Fruit fly (Drosophila melanogaster) whole organism, embryonic: ENCODE results near the gene CG4278.

Experiments used
- CG10147 ChIP-seq: fragments of 200-800 bp; sonication (Bioruptor generic); optimal IDR thresholded peaks from 2 replicates; lab custom pipeline; 2019; ENCODE audit warnings: missing biosample characterization, mild to moderate bottlenecking, missing genetic modification characterization, moderate library complexity
- CG1024 ChIP-seq: fragments of 200-800 bp; sonication (Bioruptor generic); IDR thresholded peaks from 2 replicates; pipeline ENCODE4 v1.3.6; 2022; ENCODE audit warnings: missing biosample characterization, missing genetic modification characterization
- CG10321 ChIP-seq: fragments of 200-800 bp; sonication (Bioruptor generic); IDR thresholded peaks from 2 replicates; pipeline ENCODE4 v1.3.6; 2022; ENCODE audit warnings: missing biosample characterization, missing genetic modification characterization
- CG10462 ChIP-seq: fragments of 200-800 bp; sonication (Bioruptor generic); optimal IDR thresholded peaks from 2 replicates; lab custom pipeline; 2016; ENCODE audit warnings: missing biosample characterization, missing genetic modification characterization
- CG10654 ChIP-seq: fragments of 200-800 bp; sonication (Bioruptor generic); optimal IDR thresholded peaks from 2 replicates; lab custom pipeline; 2016; ENCODE audit warnings: missing biosample characterization, missing genetic modification characterization
- CG10979 ChIP-seq: fragments of 200-800 bp; sonication (Bioruptor generic); optimal IDR thresholded peaks from 2 replicates; lab custom pipeline; 2018; ENCODE audit warnings: missing biosample characterization, mild to moderate bottlenecking, missing genetic modification characterization, moderate library complexity
- CG11085 ChIP-seq: fragments of 200-800 bp; sonication (Bioruptor generic); IDR thresholded peaks from 2 replicates; pipeline ENCODE4 v1.3.6; 2022; ENCODE audit warnings: missing biosample characterization, missing genetic modification characterization
- CG12155 ChIP-seq: fragments of 200-800 bp; sonication (Bioruptor generic); optimal IDR thresholded peaks from 3 replicates; lab custom pipeline; 2016; ENCODE audit warnings: missing biosample characterization, missing genetic modification characterization
- CG12942 ChIP-seq: fragments of 200-800 bp; sonication (Bioruptor generic); optimal IDR thresholded peaks from 3 replicates; lab custom pipeline; 2016; ENCODE audit warnings: missing biosample characterization, missing genetic modification characterization
- CG13775 ChIP-seq: fragments of 200-800 bp; sonication (Bioruptor generic); optimal IDR thresholded peaks from 3 replicates; lab custom pipeline; 2017; ENCODE audit warnings: missing biosample characterization, mild to moderate bottlenecking, missing genetic modification characterization
- CG17186 ChIP-seq: fragments of 200-800 bp; sonication (Bioruptor generic); optimal IDR thresholded peaks from 3 replicates; lab custom pipeline; 2017; ENCODE audit warnings: missing biosample characterization, missing genetic modification reagents, missing genetic modification characterization
- CG32532 ChIP-seq: fragments of 200-800 bp; sonication (Bioruptor generic); IDR thresholded peaks from 2 replicates; pipeline ENCODE4 v1.3.6; 2022; ENCODE audit warnings: missing biosample characterization, missing genetic modification characterization
- CG3281 ChIP-seq: fragments of 200-800 bp; sonication (Bioruptor generic); optimal IDR thresholded peaks from 3 replicates; lab custom pipeline; 2017; ENCODE audit warnings: missing biosample characterization, mild to moderate bottlenecking, missing genetic modification characterization
- CG33213 ChIP-seq: fragments of 200-800 bp; sonication (Bioruptor generic); optimal IDR thresholded peaks from 3 replicates; lab custom pipeline; 2016; ENCODE audit warnings: missing biosample characterization, missing genetic modification characterization
- CG34422 ChIP-seq: fragments of 200-800 bp; sonication (Bioruptor generic); IDR thresholded peaks from 3 replicates; pipeline ENCODE4 v1.3.6; 2022; ENCODE audit warnings: missing biosample characterization, missing genetic modification characterization
- CG5953 ChIP-seq: fragments of 200-800 bp; sonication (Bioruptor generic); IDR thresholded peaks from 2 replicates; pipeline ENCODE4 v1.3.6; 2022; ENCODE audit warnings: missing biosample characterization, missing genetic modification characterization
- CG6254 ChIP-seq: fragments of 200-800 bp; sonication (Bioruptor generic); optimal IDR thresholded peaks from 3 replicates; lab custom pipeline; 2017; ENCODE audit warnings: mild to moderate bottlenecking, missing biosample characterization, missing genetic modification reagents, missing genetic modification characterization
- CG6813 ChIP-seq: fragments of 200-800 bp; sonication (Bioruptor generic); optimal IDR thresholded peaks from 2 replicates; lab custom pipeline; 2017; ENCODE audit warnings: missing biosample characterization, missing genetic modification characterization, mild to moderate bottlenecking, moderate library complexity, missing genetic modification reagents
- CG7357 ChIP-seq: fragments of 200-800 bp; sonication (Bioruptor generic); IDR thresholded peaks from 3 replicates; pipeline ENCODE4 v1.3.6; 2022; ENCODE audit warnings: missing biosample characterization, missing genetic modification characterization
- CG8089 ChIP-seq: fragments of 200-800 bp; sonication (Bioruptor generic); optimal IDR thresholded peaks from 3 replicates; lab custom pipeline; 2016; ENCODE audit warnings: missing biosample characterization, missing genetic modification characterization
- CG9437 ChIP-seq: fragments of 200-800 bp; sonication (Bioruptor generic); optimal IDR thresholded peaks from 2 replicates; lab custom pipeline; 2018; ENCODE audit warnings: missing biosample characterization, mild to moderate bottlenecking, missing genetic modification characterization
- CrebB ChIP-seq: fragments of 200-800 bp; sonication (Bioruptor generic); optimal IDR thresholded peaks from 3 replicates; lab custom pipeline; 2018; ENCODE audit warnings: missing biosample characterization, mild to moderate bottlenecking, missing genetic modification characterization
- Dip3 ChIP-seq: fragments of 200-800 bp; sonication (Bioruptor generic); optimal IDR thresholded peaks from 3 replicates; lab custom pipeline; 2016; ENCODE audit warnings: missing biosample characterization, missing genetic modification characterization
- Dp ChIP-seq: fragments of 200-800 bp; sonication (Bioruptor generic); optimal IDR thresholded peaks from 2 replicates; lab custom pipeline; 2018; ENCODE audit warnings: missing biosample characterization, mild to moderate bottlenecking, missing genetic modification characterization, moderate library complexity
- E2f2 ChIP-seq: fragments of 200-800 bp; sonication (Bioruptor generic); IDR thresholded peaks from 2 replicates; pipeline ENCODE4 v1.3.6; 2022; ENCODE audit warnings: missing biosample characterization, missing genetic modification characterization
- ERR ChIP-seq: fragments of 200-800 bp; sonication (Bioruptor generic); optimal IDR thresholded peaks from 2 replicates; lab custom pipeline; 2016; ENCODE audit warnings: missing biosample characterization, missing genetic modification characterization
- Fer1 ChIP-seq: fragments of 200-800 bp; sonication (Bioruptor generic); optimal IDR thresholded peaks from 2 replicates; lab custom pipeline; 2017; ENCODE audit warnings: missing biosample characterization, mild to moderate bottlenecking, missing genetic modification characterization
- Lim3 ChIP-seq: fragments of 200-800 bp; sonication (Bioruptor generic); IDR thresholded peaks from 2 replicates; pipeline ENCODE4 v1.3.6; 2022; ENCODE audit warnings: missing biosample characterization, missing genetic modification characterization
- Meics ChIP-seq: fragments of 200-800 bp; sonication (Bioruptor generic); optimal IDR thresholded peaks from 2 replicates; lab custom pipeline; 2017; ENCODE audit warnings: missing biosample characterization, mild to moderate bottlenecking, missing genetic modification characterization
- Nf-YB ChIP-seq: fragments of 200-800 bp; sonication (Bioruptor generic); optimal IDR thresholded peaks from 3 replicates; lab custom pipeline; 2019; ENCODE audit warnings: missing biosample characterization, mild to moderate bottlenecking, missing genetic modification characterization, moderate library complexity
- Pdp1 ChIP-seq, 2 experiments: fragments of 200-800 bp; sonication (Bioruptor generic); optimal IDR thresholded peaks; 3 replicates each; lab custom pipeline; 2016; ENCODE audit warnings: missing biosample characterization in 2 of 2, missing genetic modification characterization in 2 of 2, mild to moderate bottlenecking in 1 of 2, moderate library complexity in 1 of 2
- Usf ChIP-seq: fragments of 200-800 bp; sonication (Bioruptor generic); optimal IDR thresholded peaks from 2 replicates; lab custom pipeline; 2017; ENCODE audit warnings: missing genotype, missing biosample characterization, missing genetic modification characterization
- caup ChIP-seq: fragments of 200-800 bp; sonication (Bioruptor generic); optimal IDR thresholded peaks from 3 replicates; lab custom pipeline; 2017; ENCODE audit warnings: missing biosample characterization, mild to moderate bottlenecking, missing genetic modification characterization, moderate library complexity; ENCODE audit not compliant: severe bottlenecking
- cg ChIP-seq: fragments of 200-800 bp; sonication (Bioruptor generic); optimal IDR thresholded peaks from 3 replicates; lab custom pipeline; 2019; ENCODE audit warnings: missing biosample characterization, mild to moderate bottlenecking, missing genetic modification characterization, moderate library complexity
- danr ChIP-seq: fragments of 200-800 bp; sonication (Bioruptor generic); IDR thresholded peaks from 2 replicates; pipeline ENCODE4 v1.3.6; 2022; ENCODE audit warnings: missing biosample characterization, missing genetic modification characterization
- dimm ChIP-seq: fragments of 200-800 bp; sonication (Bioruptor generic); IDR thresholded peaks from 2 replicates; pipeline ENCODE4 v1.3.6; 2022; ENCODE audit warnings: missing biosample characterization, missing genetic modification characterization
- eyg ChIP-seq: fragments of 200-800 bp; sonication (Bioruptor generic); optimal IDR thresholded peaks from 3 replicates; lab custom pipeline; 2016; ENCODE audit warnings: missing biosample characterization, missing genetic modification characterization
- fd102C ChIP-seq: fragments of 200-800 bp; sonication (Bioruptor generic); optimal IDR thresholded peaks from 2 replicates; lab custom pipeline; 2018; ENCODE audit warnings: missing biosample characterization, mild to moderate bottlenecking, missing genetic modification characterization, moderate library complexity
- gfzf ChIP-seq: fragments of 200-800 bp; sonication (Bioruptor generic); optimal IDR thresholded peaks from 2 replicates; lab custom pipeline; 2016; ENCODE audit warnings: missing biosample characterization, mild to moderate bottlenecking, missing genetic modification characterization, moderate library complexity
- hth ChIP-seq: fragments of >200 bp; optimal IDR thresholded peaks from 2 replicates; lab custom pipeline; 2017; ENCODE audit warnings: inconsistent platforms
- klu ChIP-seq: fragments of 200-800 bp; sonication (Bioruptor generic); IDR thresholded peaks from 2 replicates; pipeline ENCODE4 v1.3.6; 2022; ENCODE audit warnings: missing biosample characterization, missing genetic modification characterization
- lmd ChIP-seq: fragments of 200-800 bp; sonication (Bioruptor generic); IDR thresholded peaks from 2 replicates; pipeline ENCODE4 v1.3.6; 2022; ENCODE audit warnings: missing biosample characterization, missing genetic modification characterization
- odd ChIP-seq: fragments of 200-800 bp; sonication (Bioruptor generic); optimal IDR thresholded peaks from 2 replicates; lab custom pipeline; 2017; ENCODE audit warnings: missing biosample characterization, mild to moderate bottlenecking, missing genetic modification characterization
- pho ChIP-seq: fragments of 200-800 bp; sonication (Bioruptor generic); optimal IDR thresholded peaks from 2 replicates; lab custom pipeline; 2016; ENCODE audit warnings: missing biosample characterization, missing genetic modification characterization
- pita ChIP-seq: fragments of 200-800 bp; sonication (Bioruptor generic); optimal IDR thresholded peaks from 2 replicates; lab custom pipeline; 2017; ENCODE audit warnings: missing biosample characterization, mild to moderate bottlenecking, missing genetic modification characterization
- pzg ChIP-seq: fragments of 200-800 bp; sonication (Bioruptor generic); optimal IDR thresholded peaks from 3 replicates; lab custom pipeline; 2018; ENCODE audit warnings: missing biosample characterization, mild to moderate bottlenecking, missing genetic modification characterization, moderate library complexity
- repo ChIP-seq: fragments of 200-800 bp; sonication (Bioruptor generic); optimal IDR thresholded peaks from 2 replicates; lab custom pipeline; 2016; ENCODE audit warnings: missing biosample characterization, missing genetic modification characterization
- stc ChIP-seq: fragments of 200-800 bp; sonication (Bioruptor generic); IDR thresholded peaks from 2 replicates; pipeline ENCODE4 v1.3.6; 2022; ENCODE audit warnings: missing biosample characterization, missing genetic modification characterization
- stwl ChIP-seq: fragments of 200-800 bp; sonication (Bioruptor generic); optimal IDR thresholded peaks from 3 replicates; lab custom pipeline; 2018; ENCODE audit warnings: missing biosample characterization, mild to moderate bottlenecking, missing genetic modification characterization, moderate library complexity
- yki ChIP-seq: fragments of >200 bp; optimal IDR thresholded peaks from 3 replicates; lab custom pipeline; 2018
- z ChIP-seq: fragments of 200-800 bp; sonication (Bioruptor generic); IDR thresholded peaks from 3 replicates; pipeline ENCODE4 v1.3.6; 2022; ENCODE audit warnings: missing biosample characterization, missing genetic modification characterization

CG4278 gene

DNA sequence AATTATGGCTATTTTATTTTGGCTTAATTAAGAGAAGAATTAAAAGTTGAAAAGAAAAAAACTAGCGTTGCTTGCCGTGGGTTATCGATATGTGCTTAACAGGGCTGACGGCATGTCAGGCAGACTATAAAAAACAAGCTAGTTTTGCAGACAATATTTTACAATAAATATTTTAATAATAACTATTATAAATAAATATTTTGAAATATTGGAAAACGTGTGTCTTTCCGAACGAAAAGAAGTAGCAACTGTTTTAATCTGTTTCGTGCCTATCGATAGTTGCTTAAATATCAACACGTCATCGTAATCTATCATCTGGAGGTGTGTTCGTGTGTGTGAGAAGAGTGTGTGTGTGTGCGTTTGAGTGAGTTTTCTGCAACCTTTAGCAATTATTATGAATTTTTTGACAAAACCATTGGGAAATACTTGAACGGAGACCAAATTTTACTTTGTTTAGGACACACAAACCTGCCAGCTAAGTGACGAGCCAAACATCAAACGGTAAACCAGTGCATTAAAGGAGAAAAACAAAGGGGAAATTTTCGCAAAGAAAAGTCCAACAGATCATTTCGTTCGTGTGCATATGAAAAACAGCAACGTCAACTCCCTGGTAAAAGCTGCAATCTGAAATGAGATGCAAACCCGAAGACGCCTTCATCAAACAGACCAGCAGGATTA is 19.7 kb upstream of the CG4278 start, which contains the start of the genes CG5861 and Syx5 (continued):
- TF ChIP-seq CG6813 (GFP tag; lab: Kevin White, UChicago) = no peak
- TF ChIP-seq Usf (GFP tag; lab: Kevin White, UChicago) = no peak
- TF ChIP-seq CG9437 (GFP tag; lab: Kevin White, UChicago) = peak; percentile 7
- TF ChIP-seq CG32532 (GFP tag; lab: Robert Waterston, UW) = peak; percentile 78; the same call in 1 of the 2 replicates
- no peak for TF ChIP-seq repo
- TF ChIP-seq CG10462 (GFP tag; lab: Kevin White, UChicago) = no peak
- TF ChIP-seq ERR (GFP tag; lab: Kevin White, UChicago) = no peak
- no peak for TF ChIP-seq yki (lab: Kevin White, UChicago)
- no peak for TF ChIP-seq CG33213
- TF ChIP-seq CG10321 (GFP tag; lab: Robert Waterston, UW) = no peak
- TF ChIP-seq CG10147 (GFP tag; lab: Kevin White, UChicago) = peak; percentile 80
- TF ChIP-seq stc (GFP tag; lab: Robert Waterston, UW) = no peak
- peak; percentile 35 for TF ChIP-seq Dp
- TF ChIP-seq gfzf (GFP tag; lab: Kevin White, UChicago) = no peak
- TF ChIP-seq CG5953 (GFP tag; lab: Robert Waterston, UW) = no peak
- peak; percentile 64 for TF ChIP-seq CG13775
- peak; percentile 5 for TF ChIP-seq Nf-YB (GFP tag; lab: Kevin White, UChicago)
- no peak for TF ChIP-seq danr
- TF ChIP-seq CG12155 (GFP tag; lab: Kevin White, UChicago) = peak; percentile 24
- no peak for TF ChIP-seq pita (GFP tag; lab: Kevin White, UChicago)
- no peak for TF ChIP-seq CG1024 (GFP tag; lab: Robert Waterston, UW)
- TF ChIP-seq eyg (GFP tag; lab: Kevin White, UChicago) = no peak
- TF ChIP-seq CG10654 (GFP tag; lab: Kevin White, UChicago) = peak; percentile 44
- no peak for TF ChIP-seq Lim3
- no peak for TF ChIP-seq fd102C (GFP tag; lab: Kevin White, UChicago)
- TF ChIP-seq E2f2 (GFP tag; lab: Robert Waterston, UW) = peak; percentile 54
- no peak for TF ChIP-seq CG6254 (GFP tag; lab: Kevin White, UChicago)
- peak in 1 of 2 experiments; percentile 42 for TF ChIP-seq Pdp1 (GFP tag; optimal IDR thresholded peaks at IDR 0.05; lab: Kevin White, UChicago)
- peak; percentile 59 for TF ChIP-seq CG10979 (tag; lab: Kevin White, UChicago)
- peak; percentile 68 for TF ChIP-seq pzg
- peak; percentile 73 for TF ChIP-seq Fer1 (GFP tag; lab: Kevin White, UChicago)
- peak; percentile 96 for TF ChIP-seq z (GFP tag; lab: Robert Waterston, UW)
- peak; percentile 52; the same call in 1 of the 2 replicates for TF ChIP-seq lmd
- no peak for TF ChIP-seq Dip3 (GFP tag; lab: Kevin White, UChicago)
- TF ChIP-seq CG17186 (GFP tag; lab: Kevin White, UChicago) = no peak
- TF ChIP-seq stwl (tag; lab: Kevin White, UChicago) = peak; percentile 67
- no peak for TF ChIP-seq dimm
- TF ChIP-seq CG8089 (GFP tag; lab: Kevin White, UChicago) = no peak
- TF ChIP-seq CG7357 (GFP tag; lab: Robert Waterston, UW) = 0 out of 3 replicates have a peak, but pooled peaks have one; percentile 16
- peak; percentile 51 for TF ChIP-seq caup (GFP tag; lab: Kevin White, UChicago)
- peak; percentile 93 for TF ChIP-seq cg (GFP tag; lab: Kevin White, UChicago)
- 0 out of 3 replicates have a peak, but pooled peaks have one; percentile 43 for TF ChIP-seq CG34422 (GFP tag; lab: Robert Waterston, UW)
- no peak for TF ChIP-seq klu
- TF ChIP-seq Meics (GFP tag; lab: Kevin White, UChicago) = peak; percentile 65
- TF ChIP-seq CG3281 (GFP tag; lab: Kevin White, UChicago) = peak; percentile 61
- no peak for TF ChIP-seq hth
- TF ChIP-seq CG12942 (GFP tag; lab: Kevin White, UChicago) = peak; percentile 28
- TF ChIP-seq odd (GFP tag; lab: Kevin White, UChicago) = peak; percentile 16
- TF ChIP-seq pho (GFP tag; lab: Kevin White, UChicago) = no peak
- TF ChIP-seq CrebB (tag; lab: Kevin White, UChicago) = peak; percentile 50
- peak; percentile 64 for TF ChIP-seq CG11085 (GFP tag; lab: Robert Waterston, UW)
